Worm (Caenorhabditis elegans) whole organism, mixed stage, embryonic: ENCODE data around the gene T22E5.1.

Source experiments
- M03D4.4 ChIP-seq: sonication (generic microtip); optimal IDR thresholded peaks from 2 replicates; lab custom pipeline; 2017; ENCODE audit warnings: mild to moderate bottlenecking, missing genetic modification characterization, missing compliant biosample characterization
- bed-3 ChIP-seq: fragments of 200-800 bp; sonication (Bioruptor generic); optimal IDR thresholded peaks from 3 replicates; lab custom pipeline; 2018; ENCODE audit warnings: mild to moderate bottlenecking, missing genetic modification characterization, moderate library complexity, missing compliant biosample characterization
- blmp-1 ChIP-seq: fragments of 150-350 bp; optimal IDR thresholded peaks from 2 replicates; lab custom pipeline; 2014; ENCODE audit warnings: missing biosample characterization, missing genetic modification characterization
- ceh-39 ChIP-seq: fragments of 150-350 bp; optimal IDR thresholded peaks from 2 replicates; lab custom pipeline; 2014; ENCODE audit warnings: missing biosample characterization, missing genetic modification characterization
- ceh-43 ChIP-seq: fragments of 200-800 bp; sonication (Bioruptor generic); optimal IDR thresholded peaks from 2 replicates; lab custom pipeline; 2018; ENCODE audit warnings: mild to moderate bottlenecking, missing genetic modification characterization, moderate library complexity, missing compliant biosample characterization
- ceh-83 ChIP-seq: fragments of 200-800 bp; sonication (Bioruptor generic); optimal IDR thresholded peaks from 2 replicates; lab custom pipeline; 2018; ENCODE audit warnings: mild to moderate bottlenecking, missing genetic modification characterization, missing compliant biosample characterization
- ces-1 ChIP-seq: fragments of 150-350 bp; optimal IDR thresholded peaks from 2 replicates; lab custom pipeline; 2014; ENCODE audit warnings: missing biosample characterization, missing genetic modification reagents, missing genetic modification characterization
- cnd-1 ChIP-seq: fragments of 200-800 bp; sonication (Bioruptor generic); optimal IDR thresholded peaks from 2 replicates; lab custom pipeline; 2018; ENCODE audit warnings: mild to moderate bottlenecking, missing genetic modification characterization, missing compliant biosample characterization
- drap-1 ChIP-seq: fragments of 200-800 bp; sonication (Bioruptor generic); optimal IDR thresholded peaks from 3 replicates; lab custom pipeline; 2018; ENCODE audit warnings: mild to moderate bottlenecking, missing genetic modification characterization, missing compliant biosample characterization
- elt-1 ChIP-seq: sonication (generic microtip); optimal IDR thresholded peaks from 2 replicates; lab custom pipeline; 2017; ENCODE audit warnings: missing genetic modification characterization, mild to moderate bottlenecking, missing compliant biosample characterization, antibody characterized with exemption, moderate library complexity, borderline replicate concordance; ENCODE audit not compliant: insufficient read depth
- elt-3 ChIP-seq: fragments of 150-350 bp; optimal IDR thresholded peaks from 2 replicates; lab custom pipeline; 2014; ENCODE audit warnings: missing biosample characterization, missing genetic modification characterization
- flh-1 ChIP-seq: fragments of 200-800 bp; sonication (Bioruptor generic); optimal IDR thresholded peaks from 2 replicates; lab custom pipeline; 2018; ENCODE audit warnings: mild to moderate bottlenecking, missing genetic modification characterization, moderate library complexity, missing compliant biosample characterization
- ham-2 ChIP-seq: fragments of 200-800 bp; sonication (Bioruptor generic); optimal IDR thresholded peaks from 2 replicates; lab custom pipeline; 2018; ENCODE audit warnings: mild to moderate bottlenecking, missing genetic modification characterization, missing compliant biosample characterization
- hlh-1 ChIP-seq: fragments of 150-350 bp; optimal IDR thresholded peaks from 2 replicates; lab custom pipeline; 2014; ENCODE audit warnings: missing biosample characterization, missing genetic modification reagents, missing genetic modification characterization
- lin-13 ChIP-seq: fragments of 150-350 bp; optimal IDR thresholded peaks from 2 replicates; lab custom pipeline; 2014; ENCODE audit warnings: missing biosample characterization, missing genetic modification characterization
- lin-32 ChIP-seq: fragments of 200-800 bp; sonication (Bioruptor generic); optimal IDR thresholded peaks from 2 replicates; lab custom pipeline; 2018; ENCODE audit warnings: mild to moderate bottlenecking, missing genetic modification characterization, missing compliant biosample characterization
- lsy-2 ChIP-seq: fragments of 150-350 bp; optimal IDR thresholded peaks from 2 replicates; lab custom pipeline; 2014; ENCODE audit warnings: missing biosample characterization, missing genetic modification characterization
- mab-5 ChIP-seq: fragments of 150-350 bp; optimal IDR thresholded peaks from 2 replicates; lab custom pipeline; 2014; ENCODE audit warnings: missing biosample characterization, missing genetic modification characterization
- mep-1 ChIP-seq: fragments of 150-350 bp; optimal IDR thresholded peaks from 2 replicates; lab custom pipeline; 2017; ENCODE audit warnings: missing biosample characterization, missing genetic modification reagents, missing genetic modification characterization, inconsistent platforms
- mls-2 ChIP-seq: sonication (generic microtip); optimal IDR thresholded peaks from 2 replicates; lab custom pipeline; 2016; ENCODE audit warnings: mild to moderate bottlenecking, missing genetic modification characterization, moderate library complexity, missing compliant biosample characterization
- nhr-12 ChIP-seq: fragments of 150-350 bp; optimal IDR thresholded peaks from 2 replicates; lab custom pipeline; 2014; ENCODE audit warnings: missing biosample characterization, missing genetic modification characterization
- nhr-2 ChIP-seq: fragments of 150-350 bp; optimal IDR thresholded peaks from 2 replicates; lab custom pipeline; 2014; ENCODE audit warnings: missing biosample characterization, missing genetic modification characterization
- nhr-237 ChIP-seq: fragments of 150-350 bp; optimal IDR thresholded peaks from 2 replicates; lab custom pipeline; 2014; ENCODE audit warnings: missing biosample characterization, missing genetic modification characterization
- nhr-28 ChIP-seq: fragments of 150-350 bp; optimal IDR thresholded peaks from 2 replicates; lab custom pipeline; 2014; ENCODE audit warnings: missing biosample characterization, missing genetic modification characterization
- nhr-76 ChIP-seq: sonication (generic microtip); optimal IDR thresholded peaks from 2 replicates; lab custom pipeline; 2017; ENCODE audit warnings: missing biosample characterization, missing genetic modification characterization
- pha-4 ChIP-seq: fragments of 150-350 bp; optimal IDR thresholded peaks from 2 replicates; lab custom pipeline; 2018; ENCODE audit warnings: missing biosample characterization, missing genetic modification reagents, missing genetic modification characterization
- sem-2 ChIP-seq: fragments of 200-800 bp; sonication (Bioruptor generic); optimal IDR thresholded peaks from 2 replicates; lab custom pipeline; 2018; ENCODE audit warnings: mild to moderate bottlenecking, missing genetic modification characterization, missing compliant biosample characterization
- snpc-4 ChIP-seq: fragments of 150-350 bp; optimal IDR thresholded peaks from 2 replicates; lab custom pipeline; 2014; ENCODE audit warnings: missing biosample characterization, missing genetic modification characterization
- sptf-1 ChIP-seq: sonication (generic microtip); optimal IDR thresholded peaks from 2 replicates; lab custom pipeline; 2017; ENCODE audit warnings: mild to moderate bottlenecking, missing genetic modification characterization, moderate library complexity, missing compliant biosample characterization
- tbx-8 ChIP-seq: fragments of 200-800 bp; sonication (Bioruptor generic); optimal IDR thresholded peaks from 2 replicates; lab custom pipeline; 2018; ENCODE audit warnings: mild to moderate bottlenecking, missing genetic modification characterization, moderate library complexity, missing compliant biosample characterization
- unc-120 ChIP-seq: sonication (generic microtip); optimal IDR thresholded peaks from 2 replicates; lab custom pipeline; 2017; ENCODE audit warnings: missing genetic modification characterization, missing compliant biosample characterization; ENCODE audit not compliant: poor library complexity, severe bottlenecking
- unc-39 ChIP-seq: fragments of 150-350 bp; optimal IDR thresholded peaks from 2 replicates; lab custom pipeline; 2014; ENCODE audit warnings: missing biosample characterization, missing genetic modification characterization
- unc-62 ChIP-seq: fragments of 150-350 bp; optimal IDR thresholded peaks from 2 replicates; lab custom pipeline; 2014; ENCODE audit warnings: missing biosample characterization, missing genetic modification reagents, missing genetic modification characterization
- zip-8 ChIP-seq: fragments of 150-350 bp; optimal IDR thresholded peaks from 2 replicates; lab custom pipeline; 2014; ENCODE audit warnings: missing biosample characterization, missing genetic modification characterization
- ztf-11 ChIP-seq: fragments of 150-350 bp; optimal IDR thresholded peaks from 2 replicates; lab custom pipeline; 2014; ENCODE audit warnings: missing biosample characterization, missing genetic modification characterization

Gene T22E5.1

DNA sequence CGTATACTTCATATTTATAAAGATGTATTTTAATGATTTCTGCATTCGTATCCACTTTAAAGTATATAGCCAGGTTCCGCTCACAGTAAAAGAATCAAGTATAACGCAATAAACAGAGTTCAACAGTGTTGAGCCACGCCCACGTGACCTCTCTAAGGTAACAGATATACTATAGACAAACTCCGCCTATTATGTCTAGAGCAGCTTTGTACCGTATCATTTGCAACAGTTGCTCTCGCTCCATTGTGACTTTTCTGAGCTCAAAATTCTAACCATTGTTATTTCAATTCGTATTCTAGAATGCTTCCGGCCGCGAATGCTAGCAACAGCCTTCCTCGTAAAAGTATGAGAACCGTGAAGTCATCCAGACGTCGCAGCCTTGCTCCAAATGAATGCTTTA lies 39.3 kb upstream of the T22E5.1 start, which contains the start of gene C03B1.17:
Gene C03B1.17 (plus strand): TSS at position 301 of the 400 bp plus-strand sequence.
- no peak for TF ChIP-seq snpc-4 (tag; lab: Kevin White, UChicago)
- no peak for TF ChIP-seq ham-2 (GFP tag; lab: Kevin White, UChicago)
- no peak for TF ChIP-seq zip-8 (tag; lab: Kevin White, UChicago)
- TF ChIP-seq unc-120 (tag; lab: Kevin White, UChicago): no peak
- TF ChIP-seq elt-1 (tag; lab: Kevin White, UChicago): no peak
- no peak for TF ChIP-seq ztf-11 (tag; lab: Kevin White, UChicago)
- TF ChIP-seq mep-1: no peak
- TF ChIP-seq mab-5: no peak

DNA sequence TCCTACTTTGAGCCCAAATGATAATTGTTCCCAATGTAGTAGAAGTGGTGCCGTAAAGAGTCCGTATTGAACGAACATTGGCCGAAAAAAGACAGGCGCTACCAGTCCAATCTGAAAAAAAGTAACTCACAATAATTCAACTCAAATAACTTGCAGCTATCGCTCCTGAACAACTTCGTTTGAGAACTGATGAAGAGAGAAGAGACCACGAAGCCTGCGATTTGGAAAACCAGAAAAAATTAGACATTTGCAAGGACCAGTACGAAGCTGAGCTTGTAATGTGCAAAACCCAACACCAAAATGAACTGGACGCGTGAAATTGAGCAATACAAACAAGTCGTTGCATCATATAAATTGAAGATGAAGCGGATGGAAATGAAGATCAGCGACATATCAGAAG lies 38.2 kb upstream of the T22E5.1 start, which contains the start of gene C03B1.1:
Gene C03B1.1 (plus strand): TSS at position 301 of the 400 bp plus-strand sequence.
- TF ChIP-seq mls-2 (no peak), snpc-4 (tag; lab: Kevin White, UChicago) (no peak), pha-4 (tag; lab: Kevin White, UChicago) (no peak), lin-32 (GFP tag; lab: Kevin White, UChicago) (no peak), ham-2 (GFP tag; lab: Kevin White, UChicago) (no peak), unc-62 (no peak), M03D4.4 (tag; lab: Kevin White, UChicago) (no peak), nhr-237 (tag; lab: Kevin White, UChicago) (no peak), ceh-39 (tag; lab: Kevin White, UChicago) (no peak), sem-2 (GFP tag; lab: Kevin White, UChicago) (no peak), tbx-8 (GFP tag; lab: Kevin White, UChicago) (no peak), hlh-1 (tag; lab: Kevin White, UChicago) (no peak), bed-3 (GFP tag; lab: Kevin White, UChicago) (no peak), nhr-76 (no peak), nhr-28 (tag; lab: Kevin White, UChicago) (no peak), ztf-11 (tag; lab: Kevin White, UChicago) (no peak)

DNA sequence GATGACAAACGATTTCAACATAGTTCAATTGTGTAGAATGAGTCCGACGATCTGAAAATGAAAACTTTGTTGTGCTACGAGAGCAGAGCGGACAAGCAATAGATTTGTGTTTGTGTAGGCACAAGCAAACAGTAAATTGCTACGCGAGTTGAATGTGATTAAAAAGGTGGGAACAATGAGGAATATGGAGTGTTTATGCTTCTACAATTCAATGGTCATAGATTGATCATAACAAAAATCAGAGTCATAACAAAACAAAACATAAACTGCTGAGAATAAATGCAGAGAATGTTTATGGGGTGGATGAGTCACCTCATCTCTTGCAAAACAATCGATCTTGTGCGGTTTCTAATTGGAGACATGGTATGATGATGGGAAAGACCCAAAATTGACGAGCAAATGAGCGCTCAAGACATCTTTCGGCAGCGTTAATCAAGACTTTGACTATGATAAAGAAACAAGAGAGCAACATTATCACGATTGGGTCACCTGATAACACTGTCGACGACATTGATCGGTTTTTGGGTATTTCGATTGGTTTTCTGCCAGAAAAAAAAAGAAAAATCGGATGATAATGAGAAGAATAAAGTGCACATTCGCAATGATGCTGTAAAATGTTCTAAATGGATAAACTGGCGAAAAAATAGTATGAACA lies 34.9 kb upstream of the T22E5.1 start, which contains the start of gene lmp-1:
Gene lmp-1 (minus strand): TSS at position 51 of the 655 bp plus-strand sequence.
- no peak for TF ChIP-seq pha-4 (tag; lab: Kevin White, UChicago)
- TF ChIP-seq nhr-76: no peak
- TF ChIP-seq snpc-4 (tag; lab: Kevin White, UChicago): no peak
- TF ChIP-seq ztf-11 (tag; lab: Kevin White, UChicago): no peak
- TF ChIP-seq ceh-43 (GFP tag; lab: Kevin White, UChicago): no peak

DNA sequence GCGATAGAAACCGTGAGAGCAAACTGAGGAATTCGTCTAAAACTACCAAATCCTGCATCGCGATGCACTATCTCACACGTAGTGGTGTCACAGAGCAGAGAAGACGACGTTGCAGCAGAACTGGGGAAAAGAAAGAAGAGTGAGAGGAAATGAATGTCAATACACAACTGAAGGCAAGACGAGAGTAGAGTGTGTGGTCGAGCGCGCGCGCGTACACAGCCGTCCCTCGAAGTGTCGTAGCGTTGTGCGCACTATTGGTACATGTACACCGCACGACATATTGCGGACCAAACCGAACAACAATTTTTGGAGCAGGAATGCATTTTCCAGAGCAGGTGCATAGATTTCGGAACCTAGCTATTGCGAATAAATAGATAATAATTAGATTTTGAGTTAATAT lies 34.3 kb upstream of the T22E5.1 start:
- TF ChIP-seq tbx-8 (GFP tag; lab: Kevin White, UChicago) (no peak), nhr-237 (tag; lab: Kevin White, UChicago) (peak; percentile 44), lin-32 (GFP tag; lab: Kevin White, UChicago) (no peak), pha-4 (tag; lab: Kevin White, UChicago) (peak; percentile 91), lin-13 (tag; lab: Kevin White, UChicago) (peak; percentile 71), bed-3 (GFP tag; lab: Kevin White, UChicago) (no peak), lsy-2 (tag; lab: Kevin White, UChicago) (peak; percentile 11), unc-39 (tag; lab: Kevin White, UChicago) (no peak), flh-1 (no peak), ceh-83 (no peak), sptf-1 (tag; lab: Kevin White, UChicago) (peak; percentile 54), hlh-1 (tag; lab: Kevin White, UChicago) (peak; percentile 56), ztf-11 (tag; lab: Kevin White, UChicago) (peak; percentile 20), M03D4.4 (tag; lab: Kevin White, UChicago) (no peak), zip-8 (tag; lab: Kevin White, UChicago) (no peak), ham-2 (GFP tag; lab: Kevin White, UChicago) (peak; percentile 47), drap-1 (GFP tag; lab: Kevin White, UChicago) (peak; percentile 65), nhr-76 (no peak), mep-1 (peak; percentile 62), sem-2 (GFP tag; lab: Kevin White, UChicago) (no peak), elt-1 (tag; lab: Kevin White, UChicago) (no peak), mls-2 (peak; percentile 56), ceh-39 (tag; lab: Kevin White, UChicago) (no peak), blmp-1 (tag; lab: Kevin White, UChicago) (no peak), unc-62 (no peak), ceh-43 (GFP tag; lab: Kevin White, UChicago) (no peak), nhr-28 (tag; lab: Kevin White, UChicago) (no peak), elt-3 (tag; lab: Kevin White, UChicago) (no peak), ces-1 (GFP tag; lab: Kevin White, UChicago) (peak; percentile 44), nhr-2 (tag; lab: Kevin White, UChicago) (no peak), snpc-4 (tag; lab: Kevin White, UChicago) (no peak), unc-120 (tag; lab: Kevin White, UChicago) (peak; percentile 36), mab-5 (no peak), cnd-1 (peak; percentile 15), nhr-12 (tag; lab: Kevin White, UChicago) (no peak)
